Fruit fly (Drosophila melanogaster): ENCODE measurements around the gene CG33500.

Gene CG33500

DNA sequence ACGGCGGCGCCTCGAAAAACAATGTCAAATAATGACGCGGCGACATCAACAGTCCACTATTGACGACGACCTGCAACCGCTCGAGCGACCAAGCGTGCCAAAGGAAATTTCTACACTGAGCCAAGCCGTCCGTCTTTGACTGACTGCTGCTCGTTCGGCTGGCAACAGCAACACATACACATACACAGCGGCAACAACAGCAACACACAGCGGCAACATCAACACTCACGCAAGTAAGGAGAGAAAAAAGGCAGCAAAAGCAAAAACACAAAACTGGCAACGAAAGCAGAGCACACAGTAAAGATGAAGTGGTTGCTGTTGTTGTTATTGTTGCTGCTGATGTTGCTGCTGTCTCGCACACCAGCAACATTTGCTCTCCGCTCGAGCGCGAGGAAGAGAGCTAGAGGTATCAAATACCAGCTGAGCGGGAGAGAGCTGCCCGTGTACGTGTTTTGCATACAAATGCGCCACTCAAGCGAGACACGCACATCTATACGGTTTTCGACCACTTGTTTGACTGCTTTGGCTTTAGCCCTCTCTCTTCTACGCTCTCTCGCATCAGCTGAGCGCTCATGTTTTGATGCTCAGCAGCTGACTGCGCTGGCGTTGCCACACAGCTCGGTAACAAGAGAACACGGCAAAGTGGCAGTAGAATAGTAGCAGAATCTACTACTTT, 44.7 kb downstream of the CG33500 start (continued):
- peak; percentile 61; the same call in 1 of the 2 replicates for TF ChIP-seq CG8765 (GFP tag; IDR thresholded peaks at IDR 0.05)
- peak; percentile 49 for TF ChIP-seq CG15269 (tag; optimal IDR thresholded peaks at IDR 0.05)
- TF ChIP-seq CG13287 (GFP tag; IDR thresholded peaks at IDR 0.05; ENCODE audit: partially characterized antibody): peak; percentile 80
- peak; percentile 51; the same call in 2 of the 3 replicates for TF ChIP-seq CG34422 (GFP tag; IDR thresholded peaks at IDR 0.05)
- peak; percentile 63; the same call in 1 of the 3 replicates for TF ChIP-seq mld (GFP tag; IDR thresholded peaks at IDR 0.05; ENCODE audit: partially characterized antibody)
- peak; percentile 78 for TF ChIP-seq CG10543 (GFP tag; optimal IDR thresholded peaks at IDR 0.05)
- no peak for TF ChIP-seq CG10565 (GFP tag; optimal IDR thresholded peaks at IDR 0.05)
- TF ChIP-seq Opbp (GFP tag; IDR thresholded peaks at IDR 0.05; ENCODE audit: partially characterized antibody): peak; percentile 40; the same call in 1 of the 3 replicates
- TF ChIP-seq cato (GFP tag; optimal IDR thresholded peaks at IDR 0.05; ENCODE audit: borderline replicate concordance): no peak
- TF ChIP-seq NfI (GFP tag; optimal IDR thresholded peaks at IDR 0.05): peak; percentile 15
- TF ChIP-seq CG12155 (GFP tag; optimal IDR thresholded peaks at IDR 0.05): peak; percentile 25
- TF ChIP-seq Vsx1 (GFP tag; optimal IDR thresholded peaks at IDR 0.05): peak; percentile 34
- no peak for TF ChIP-seq CG8290 (GFP tag; optimal IDR thresholded peaks at IDR 0.05)
- TF ChIP-seq CG8290 (tag; optimal IDR thresholded peaks at IDR 0.05): peak in 1 of 2 experiments; percentile 73
- peak; percentile 92 for TF ChIP-seq Med (GFP tag)
- TF ChIP-seq lbe (GFP tag; optimal IDR thresholded peaks at IDR 0.05): peak; percentile 94
- TF ChIP-seq cad (GFP tag; optimal IDR thresholded peaks at IDR 0.05): no peak
- TF ChIP-seq CG11247 (GFP tag; IDR thresholded peaks at IDR 0.05): peak; percentile 42; the same call in 1 of the 2 replicates
- TF ChIP-seq Dll (GFP tag; IDR thresholded peaks at IDR 0.05; ENCODE audit: partially characterized antibody): peak; percentile 82
- TF ChIP-seq Optix (GFP tag; IDR thresholded peaks at IDR 0.05): 0 out of 3 replicates have a peak, but pooled peaks have one; percentile 6
- peak; percentile 57 for TF ChIP-seq CrebB (tag; optimal IDR thresholded peaks at IDR 0.05)
- peak; percentile 11 for TF ChIP-seq unpg (GFP tag; optimal IDR thresholded peaks at IDR 0.05)
- peak; percentile 76 for TF ChIP-seq Deaf1 (tag; optimal IDR thresholded peaks at IDR 0.05)
- TF ChIP-seq kay (GFP tag; optimal IDR thresholded peaks at IDR 0.05): no peak
- 0 out of 3 replicates have a peak, but pooled peaks have one; percentile 40 for TF ChIP-seq ken (GFP tag; IDR thresholded peaks at IDR 0.05)
- TF ChIP-seq Hey (tag; optimal IDR thresholded peaks at IDR 0.05): no peak
- TF ChIP-seq CG17912 (GFP tag; optimal IDR thresholded peaks at IDR 0.05): peak; percentile 7
- peak; percentile 48 for TF ChIP-seq CG6765 (GFP tag; optimal IDR thresholded peaks at IDR 0.05)
- TF ChIP-seq tap (tag; optimal IDR thresholded peaks at IDR 0.05): peak; percentile 18
- TF ChIP-seq sqz (GFP tag; optimal IDR thresholded peaks at IDR 0.05): peak; percentile 42
- no peak for TF ChIP-seq CG6654 (GFP tag; optimal IDR thresholded peaks at IDR 0.05)
- peak; percentile 98 for TF ChIP-seq chinmo (GFP tag; IDR thresholded peaks at IDR 0.05; ENCODE audit: partially characterized antibody)
- TF ChIP-seq Dp (GFP tag; optimal IDR thresholded peaks at IDR 0.05): no peak
- TF ChIP-seq CG2129 (GFP tag; IDR thresholded peaks at IDR 0.05; ENCODE audit: partially characterized antibody): peak; percentile 16; the same call in 1 of the 2 replicates
- peak in 1 of 2 experiments; percentile 79 for TF ChIP-seq bsh (GFP tag; optimal IDR thresholded peaks at IDR 0.05)
- TF ChIP-seq NFAT (GFP tag; IDR thresholded peaks at IDR 0.05): peak; percentile 61; the same call in 1 of the 2 replicates
- TF ChIP-seq oc (tag; optimal IDR thresholded peaks at IDR 0.05): peak; percentile 39
- TF ChIP-seq mam (GFP tag; optimal IDR thresholded peaks at IDR 0.05): no peak
- peak; percentile 97 for TF ChIP-seq kni (GFP tag; optimal IDR thresholded peaks at IDR 0.05)
- peak; percentile 32 for TF ChIP-seq CG1529 (GFP tag; optimal IDR thresholded peaks at IDR 0.05)
- no peak for TF ChIP-seq Mes4 (GFP tag; optimal IDR thresholded peaks at IDR 0.05)
- TF ChIP-seq p53 (GFP tag; optimal IDR thresholded peaks at IDR 0.05): no peak
- peak; percentile 61 for TF ChIP-seq CG12769 (tag; optimal IDR thresholded peaks at IDR 0.05)
- 0 out of 2 replicates have a peak, but pooled peaks have one; percentile 15 for TF ChIP-seq wdn (GFP tag; IDR thresholded peaks at IDR 0.05)
- TF ChIP-seq ranshi (GFP tag; IDR thresholded peaks at IDR 0.05): no peak
- no peak for TF ChIP-seq ATbp (GFP tag; optimal IDR thresholded peaks at IDR 0.05)
- TF ChIP-seq Ets65A (GFP tag): no peak
- peak; percentile 26 for TF ChIP-seq gcm2 (GFP tag; optimal IDR thresholded peaks at IDR 0.05)

Measured in whole organism, embryonic.